Worm (Caenorhabditis elegans): ENCODE data around the gene F55B11.3.

F55B11.3 gene

ce11 chrIV:14424396-14424795 is at the start of gene F55B11.3:
Gene F55B11.3 (plus strand): TSS chrIV:14424696.
- TF ChIP-seq php-3 (GFP tag; IDR thresholded peaks at IDR 0.05) (no peak), aha-1 (tag) (no peak), lin-39 (tag; optimal IDR thresholded peaks at IDR 0.05) (no peak), nhr-6 (tag; optimal IDR thresholded peaks at IDR 0.05) (no peak), daf-19 (GFP tag; conservative IDR thresholded peaks at IDR 0.05) (no peak), vab-7 (GFP tag; IDR thresholded peaks at IDR 0.05) (no peak)

ce11 chrIV:14377267-14377814 is 47.2 kb upstream of the F55B11.3 start:
- TF ChIP-seq lin-15B (tag; optimal IDR thresholded peaks at IDR 0.05) (no peak), nhr-237 (tag; optimal IDR thresholded peaks at IDR 0.05) (no peak), lin-38 (GFP tag; IDR thresholded peaks at IDR 0.05) (no peak), nhr-11 (tag; optimal IDR thresholded peaks at IDR 0.05) (no peak), lsy-2 (tag; optimal IDR thresholded peaks at IDR 0.05) (no peak), daf-16 (GFP tag; optimal IDR thresholded peaks at IDR 0.05) (no peak), daf-16 (tag; optimal IDR thresholded peaks at IDR 0.05) (no peak), snpc-1.2 (GFP tag; IDR thresholded peaks at IDR 0.05) (peak; percentile 95), mep-1 (tag; optimal IDR thresholded peaks at IDR 0.05) (no peak)

ce11 chrIV:14377850-14378249 is 46.6 kb upstream of the F55B11.3 start:
- peak in 1 of 2 experiments; percentile 97 for TF ChIP-seq unc-62 (GFP tag; optimal IDR thresholded peaks at IDR 0.05 in 1 of 2)
- TF ChIP-seq unc-62 (tag; optimal IDR thresholded peaks at IDR 0.05), result no peak
- TF ChIP-seq lin-15B (tag; optimal IDR thresholded peaks at IDR 0.05), result no peak
- no peak for TF ChIP-seq nhr-77 (tag; optimal IDR thresholded peaks at IDR 0.05)
- no peak for TF ChIP-seq sdz-12 (GFP tag; optimal IDR thresholded peaks at IDR 0.05)
- no peak for TF ChIP-seq mes-2 (tag; optimal IDR thresholded peaks at IDR 0.05; ENCODE audit: poor library complexity, severe bottlenecking)
- no peak for TF ChIP-seq fos-1 (tag; optimal IDR thresholded peaks at IDR 0.05)

- TF ChIP-seq hlh-11 (tag; optimal IDR thresholded peaks at IDR 0.05), result no peak
- no peak for TF ChIP-seq lir-3 (tag; optimal IDR thresholded peaks at IDR 0.05)
- no peak for TF ChIP-seq madf-9 (GFP tag; conservative IDR thresholded peaks at IDR 0.05)
- no peak for TF ChIP-seq snpc-1.2 (GFP tag; IDR thresholded peaks at IDR 0.05)
- no peak for TF ChIP-seq spr-1 (tag; optimal IDR thresholded peaks at IDR 0.05)
- no peak for TF ChIP-seq dmd-8 (GFP tag; IDR thresholded peaks at IDR 0.05)
- TF ChIP-seq unc-62 (GFP tag; optimal IDR thresholded peaks at IDR 0.05 in 1 of 2), result no peak
- TF ChIP-seq unc-62 (tag; optimal IDR thresholded peaks at IDR 0.05), result no peak
- no peak for TF ChIP-seq lin-15B (tag; optimal IDR thresholded peaks at IDR 0.05)
- TF ChIP-seq ceh-32 (tag; optimal IDR thresholded peaks at IDR 0.05; ENCODE audit: poor library complexity), result no peak
- TF ChIP-seq pha-4 (GFP tag; IDR thresholded peaks at IDR 0.05), result no peak
- TF ChIP-seq pha-4 (tag; optimal IDR thresholded peaks at IDR 0.05), result no peak
- no peak for TF ChIP-seq lin-13 (GFP tag; optimal IDR thresholded peaks at IDR 0.05)
- TF ChIP-seq jun-1 (tag; optimal IDR thresholded peaks at IDR 0.05), result no peak
- TF ChIP-seq ces-1 (GFP tag; optimal IDR thresholded peaks at IDR 0.05), result no peak
- no peak for TF ChIP-seq dmd-6 (GFP tag; IDR thresholded peaks at IDR 0.05)
- no peak for TF ChIP-seq nhr-41 (GFP tag; IDR thresholded peaks at IDR 0.05)
- TF ChIP-seq hif-1 (tag; optimal IDR thresholded peaks at IDR 0.05), result no peak
- TF ChIP-seq tra-1 (GFP tag; IDR thresholded peaks at IDR 0.05), result no peak
- TF ChIP-seq daf-8 (GFP tag; IDR thresholded peaks at IDR 0.05), result no peak
- no peak for TF ChIP-seq unc-39 (tag; optimal IDR thresholded peaks at IDR 0.05)
- TF ChIP-seq tag-97 (GFP tag; IDR thresholded peaks at IDR 0.05), result no peak
Measured at ce11 chrIV:14379191-14379590, 45.3 kb upstream of the F55B11.3 start.

Measured in whole organism, L4 larva.